Worm (Caenorhabditis elegans) whole organism, L2 larva: ENCODE results near the gene F27E5.5.

ENCODE experiments used
- ama-1 ChIP-seq: fragments of 150-350 bp; optimal IDR thresholded peaks from 2 replicates; lab custom pipeline; 2018; ENCODE audit warnings: inconsistent platforms
- lin-11 ChIP-seq: fragments of 150-350 bp; sonication (generic microtip); optimal IDR thresholded peaks from 2 replicates; lab custom pipeline; 2014; ENCODE audit warnings: missing biosample characterization, missing genetic modification characterization, inconsistent platforms, mixed read lengths
- lsy-2 ChIP-seq, 2 experiments: fragments of 150-350 bp in 1 of 2; sonication (generic microtip) in 1 of 2; optimal IDR thresholded peaks; 2 replicates each; lab custom pipeline; 2014 to 2017; ENCODE audit warnings: missing biosample characterization in 2 of 2, missing genetic modification characterization in 2 of 2
- mdl-1 ChIP-seq, 2 experiments: fragments of 150-350 bp in 1 of 2; sonication (generic microtip) in 1 of 2; optimal IDR thresholded peaks; 2 replicates each; lab custom pipeline; 2017; ENCODE audit warnings: missing biosample characterization in 2 of 2, missing genetic modification characterization in 2 of 2
- nhr-6 ChIP-seq: fragments of 150-350 bp; optimal IDR thresholded peaks from 2 replicates; lab custom pipeline; 2014; ENCODE audit warnings: missing biosample characterization, missing genetic modification characterization
- unc-55 ChIP-seq: fragments of 150-350 bp; sonication (generic microtip); optimal IDR thresholded peaks from 3 replicates; lab custom pipeline; 2014; ENCODE audit warnings: missing biosample characterization, missing genetic modification reagents, missing genetic modification characterization
- unc-62 ChIP-seq: fragments of 150-350 bp; optimal IDR thresholded peaks from 2 replicates; lab custom pipeline; 2014; ENCODE audit warnings: missing biosample characterization, missing genetic modification reagents, missing genetic modification characterization
- zag-1 ChIP-seq: fragments of 150-350 bp; optimal IDR thresholded peaks from 2 replicates; lab custom pipeline; 2014; ENCODE audit warnings: missing biosample characterization, missing genetic modification characterization

DNA sequence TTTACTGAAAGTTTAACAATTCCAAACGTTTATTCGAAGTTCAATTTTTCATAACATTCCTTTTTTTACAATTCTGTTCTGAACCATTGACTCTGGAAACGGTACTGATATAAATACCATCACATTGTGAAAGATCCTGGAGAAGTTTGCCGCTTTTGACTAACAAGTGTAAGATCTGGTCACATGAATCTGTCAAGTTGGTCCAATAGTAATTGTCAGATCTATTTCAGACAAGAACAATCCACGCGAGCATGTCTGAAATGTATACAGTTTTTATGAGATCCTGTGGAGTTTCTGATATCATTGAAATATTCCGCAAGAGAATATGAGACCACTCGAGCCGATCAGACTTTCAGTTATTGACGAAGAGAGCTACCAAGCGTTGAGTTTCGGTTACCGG is 38.5 kb downstream of the F27E5.5 start:
- TF ChIP-seq unc-62 (GFP tag; lab: Kevin White, UChicago) (no peak), unc-55 (GFP tag; lab: Kevin White, UChicago) (no peak), lin-11 (tag; lab: Kevin White, UChicago) (no peak), nhr-6 (tag; lab: Kevin White, UChicago) (no peak), mdl-1 (tag; optimal IDR thresholded peaks at IDR 0.05; lab: Kevin White, UChicago) (no peak), zag-1 (no peak), ama-1 (no peak), lsy-2 (tag; optimal IDR thresholded peaks at IDR 0.05; lab: Kevin White, UChicago) (no peak)
